Worm (Caenorhabditis elegans) whole organism, L1 larva: ENCODE measurements around the gene vglu-2.
A peak's percentile ranks its signal among the peaks of the same experiment; 100 is the strongest.

Experiments used
- C04F5.9 ChIP-seq: sonication (generic microtip); optimal IDR thresholded peaks from 2 replicates; lab custom pipeline; 2016; ENCODE audit warnings: missing genetic modification characterization, missing compliant biosample characterization
- Y116A8C.19 ChIP-seq: sonication (generic microtip); optimal IDR thresholded peaks from 2 replicates; lab custom pipeline; 2016; ENCODE audit warnings: missing compliant biosample characterization, missing genetic modification characterization, borderline replicate concordance
- aly-2 ChIP-seq: fragments of 150-350 bp; optimal IDR thresholded peaks from 2 replicates; lab custom pipeline; 2014; ENCODE audit warnings: missing biosample characterization, missing genetic modification characterization
- ama-1 ChIP-seq: fragments of 150-350 bp; optimal IDR thresholded peaks from 2 replicates; lab custom pipeline; 2014
- blmp-1 ChIP-seq: fragments of 150-350 bp; optimal IDR thresholded peaks from 2 replicates; lab custom pipeline; 2014; ENCODE audit warnings: missing biosample characterization, missing genetic modification characterization
- ceh-63 ChIP-seq: fragments of 200-800 bp; sonication (Bioruptor generic); optimal IDR thresholded peaks from 2 replicates; lab custom pipeline; 2018; ENCODE audit warnings: mild to moderate bottlenecking, missing genetic modification characterization, missing compliant biosample characterization
- ceh-8 ChIP-seq: fragments of 200-800 bp; sonication (Bioruptor generic); optimal IDR thresholded peaks from 2 replicates; lab custom pipeline; 2018; ENCODE audit warnings: mild to moderate bottlenecking, missing genetic modification characterization, moderate library complexity, missing compliant biosample characterization
- ceh-82 ChIP-seq, 3 experiments: fragments of 150-350 bp in 1 of 3; sonication (generic microtip) in 2 of 3; optimal IDR thresholded peaks; 2 replicates each; lab custom pipeline; 2014 to 2017; ENCODE audit warnings: missing biosample characterization in 3 of 3, missing genetic modification characterization in 3 of 3
- ceh-90 ChIP-seq: sonication (generic microtip); optimal IDR thresholded peaks from 2 replicates; lab custom pipeline; 2016; ENCODE audit warnings: missing genetic modification characterization, missing compliant biosample characterization
- ces-1 ChIP-seq: fragments of 150-350 bp; optimal IDR thresholded peaks from 2 replicates; lab custom pipeline; 2014; ENCODE audit warnings: missing biosample characterization, missing genetic modification reagents, missing genetic modification characterization
- dpl-1 ChIP-seq, 3 experiments: fragments of 150-350 bp in 2 of 3; sonication (generic microtip) in 1 of 3; optimal IDR thresholded peaks; 2 replicates each; lab custom pipeline; 2014 to 2017; ENCODE audit warnings: missing biosample characterization in 3 of 3, missing genetic modification characterization in 3 of 3, missing genetic modification reagents in 3 of 3
- dsc-1 ChIP-seq: sonication (generic microtip); optimal IDR thresholded peaks from 2 replicates; lab custom pipeline; 2016; ENCODE audit warnings: mild to moderate bottlenecking, missing genetic modification characterization, missing compliant biosample characterization
- efl-1 ChIP-seq, 4 experiments: fragments of 150-350 bp; optimal IDR thresholded peaks in 3 of 4; peaks in 1 of 4; 1 replicate in 1 of 4; 2 replicates in 3 of 4; lab custom pipeline; 2014; ENCODE audit warnings: missing biosample characterization in 2 of 4, missing genetic modification characterization in 2 of 4, missing genetic modification reagents in 2 of 4
- efl-3 ChIP-seq: fragments of 200-800 bp; sonication (Bioruptor generic); optimal IDR thresholded peaks from 2 replicates; lab custom pipeline; 2018; ENCODE audit warnings: mild to moderate bottlenecking, missing genetic modification characterization, missing compliant biosample characterization
- egl-13 ChIP-seq: sonication (generic microtip); optimal IDR thresholded peaks from 2 replicates; lab custom pipeline; 2016; ENCODE audit warnings: missing genotype, missing genetic modification reagents, missing genetic modification characterization, missing compliant biosample characterization
- elt-2 ChIP-seq: sonication (generic microtip); optimal IDR thresholded peaks from 2 replicates; lab custom pipeline; 2016; ENCODE audit warnings: missing genetic modification characterization, mild to moderate bottlenecking, inconsistent platforms, missing compliant biosample characterization, missing genetic modification reagents
- ets-5 ChIP-seq: fragments of 200-800 bp; sonication (Bioruptor generic); IDR thresholded peaks from 2 replicates; pipeline ENCODE4 v1.3.6; 2022; ENCODE audit warnings: missing genetic modification characterization, missing compliant biosample characterization
- fkh-4 ChIP-seq: sonication (generic microtip); optimal IDR thresholded peaks from 2 replicates; lab custom pipeline; 2016; ENCODE audit warnings: missing compliant biosample characterization, missing genetic modification characterization, borderline replicate concordance
- fkh-8 ChIP-seq: sonication (generic microtip); optimal IDR thresholded peaks from 2 replicates; lab custom pipeline; 2016; ENCODE audit warnings: mild to moderate bottlenecking, missing genetic modification characterization, missing compliant biosample characterization
- fos-1 ChIP-seq: fragments of 150-350 bp; optimal IDR thresholded peaks from 2 replicates; lab custom pipeline; 2014; ENCODE audit warnings: missing biosample characterization, missing genetic modification characterization
- grh-1 ChIP-seq: fragments of 200-800 bp; sonication (Bioruptor generic); IDR thresholded peaks from 2 replicates; pipeline ENCODE4 v1.3.6; 2022; ENCODE audit warnings: missing genetic modification reagents, missing genetic modification characterization, missing compliant biosample characterization
- hlh-17 ChIP-seq: fragments of 200-800 bp; sonication (Bioruptor generic); optimal IDR thresholded peaks from 2 replicates; lab custom pipeline; 2018; ENCODE audit warnings: missing genetic modification characterization, mild to moderate bottlenecking, missing compliant biosample characterization, moderate library complexity, borderline replicate concordance
- hlh-4 ChIP-seq: sonication (generic microtip); optimal IDR thresholded peaks from 2 replicates; lab custom pipeline; 2016; ENCODE audit warnings: mild to moderate bottlenecking, missing genetic modification characterization, missing compliant biosample characterization
- lin-14 ChIP-seq: fragments of 200-800 bp; sonication (Bioruptor generic); optimal IDR thresholded peaks from 2 replicates; lab custom pipeline; 2018; ENCODE audit warnings: mild to moderate bottlenecking, missing genetic modification characterization, moderate library complexity, missing compliant biosample characterization
- lin-35 ChIP-seq, 2 experiments: fragments of 150-350 bp; optimal IDR thresholded peaks; 2 replicates each; lab custom pipeline; 2014; ENCODE audit warnings: missing biosample characterization in 2 of 2, missing genetic modification characterization in 2 of 2, missing genetic modification reagents in 2 of 2
- lin-39 ChIP-seq: fragments of 150-350 bp; optimal IDR thresholded peaks from 2 replicates; lab custom pipeline; 2014; ENCODE audit warnings: missing biosample characterization, missing genetic modification reagents, missing genetic modification characterization
- lsy-2 ChIP-seq, 2 experiments: fragments of 150-350 bp; optimal IDR thresholded peaks; 2 replicates each; lab custom pipeline; 2014; ENCODE audit warnings: missing biosample characterization in 2 of 2, missing genetic modification characterization in 2 of 2
- mef-2 ChIP-seq: fragments of 150-350 bp; optimal IDR thresholded peaks from 2 replicates; lab custom pipeline; 2014; ENCODE audit warnings: missing biosample characterization, missing genetic modification characterization
- nhr-12 ChIP-seq: sonication (generic microtip); optimal IDR thresholded peaks from 2 replicates; lab custom pipeline; 2017; ENCODE audit warnings: missing biosample characterization, missing genetic modification characterization
- nhr-20 ChIP-seq: sonication (generic microtip); optimal IDR thresholded peaks from 2 replicates; lab custom pipeline; 2016; ENCODE audit warnings: mild to moderate bottlenecking, missing genetic modification characterization, missing compliant biosample characterization
- nhr-237 ChIP-seq: fragments of 150-350 bp; optimal IDR thresholded peaks from 2 replicates; lab custom pipeline; 2014; ENCODE audit warnings: missing biosample characterization, missing genetic modification characterization
- nhr-47 ChIP-seq: sonication (generic microtip); optimal IDR thresholded peaks from 2 replicates; lab custom pipeline; 2016; ENCODE audit warnings: mild to moderate bottlenecking, missing genetic modification characterization, moderate library complexity, missing compliant biosample characterization
- nhr-76 ChIP-seq: sonication (generic microtip); optimal IDR thresholded peaks from 2 replicates; lab custom pipeline; 2017; ENCODE audit warnings: missing biosample characterization, missing genetic modification characterization
- nhr-77 ChIP-seq: fragments of 150-350 bp; optimal IDR thresholded peaks from 2 replicates; lab custom pipeline; 2014; ENCODE audit warnings: missing biosample characterization, missing genetic modification characterization
- nhr-85 ChIP-seq: sonication (generic microtip); peaks from one replicate; lab custom pipeline; 2016; ENCODE audit warnings: missing genetic modification characterization, inconsistent platforms, missing compliant biosample characterization
- pax-3 ChIP-seq: fragments of 200-800 bp; sonication (Bioruptor generic); optimal IDR thresholded peaks from 2 replicates; lab custom pipeline; 2018; ENCODE audit warnings: mild to moderate bottlenecking, missing genetic modification characterization, moderate library complexity, missing compliant biosample characterization
- rnt-1 ChIP-seq: sonication (generic microtip); optimal IDR thresholded peaks from 2 replicates; lab custom pipeline; 2016; ENCODE audit warnings: mild to moderate bottlenecking, missing genetic modification characterization, moderate library complexity, missing compliant biosample characterization
- skn-1 ChIP-seq: fragments of 150-350 bp; optimal IDR thresholded peaks from 2 replicates; lab custom pipeline; 2014; ENCODE audit warnings: missing biosample characterization, missing genetic modification characterization
- snpc-4 ChIP-seq: fragments of 150-350 bp; optimal IDR thresholded peaks from 2 replicates; lab custom pipeline; 2014; ENCODE audit warnings: missing biosample characterization, missing genetic modification characterization
- sptf-1 ChIP-seq: fragments of 150-350 bp; optimal IDR thresholded peaks from 2 replicates; lab custom pipeline; 2014; ENCODE audit warnings: missing biosample characterization, missing genetic modification characterization
- tbx-2 ChIP-seq: sonication (generic microtip); optimal IDR thresholded peaks from 2 replicates; lab custom pipeline; 2016; ENCODE audit warnings: missing genetic modification characterization, missing compliant biosample characterization
- unc-130 ChIP-seq: fragments of 150-350 bp; optimal IDR thresholded peaks from 2 replicates; lab custom pipeline; 2017; ENCODE audit warnings: missing biosample characterization, missing genetic modification characterization, inconsistent platforms
- unc-62 ChIP-seq: fragments of 150-350 bp; optimal IDR thresholded peaks from 2 replicates; lab custom pipeline; 2014; ENCODE audit warnings: missing biosample characterization, missing genetic modification reagents, missing genetic modification characterization
- vab-15 ChIP-seq: sonication (generic microtip); optimal IDR thresholded peaks from 2 replicates; lab custom pipeline; 2017; ENCODE audit warnings: missing genotype, mild to moderate bottlenecking, missing genetic modification characterization, missing compliant biosample characterization
- zag-1 ChIP-seq: fragments of 150-350 bp; optimal IDR thresholded peaks from 2 replicates; lab custom pipeline; 2014; ENCODE audit warnings: missing biosample characterization, missing genetic modification characterization
- zip-4 ChIP-seq: fragments of 200-800 bp; sonication (Bioruptor generic); optimal IDR thresholded peaks from 2 replicates; lab custom pipeline; 2018; ENCODE audit warnings: mild to moderate bottlenecking, missing genetic modification characterization, moderate library complexity, missing compliant biosample characterization
- ztf-11 ChIP-seq, 2 experiments: sonication (generic microtip); optimal IDR thresholded peaks; 2 replicates each; lab custom pipeline; 2016 to 2017; ENCODE audit warnings: missing genetic modification characterization in 2 of 2, missing biosample characterization in 1 of 2, missing compliant biosample characterization in 1 of 2

The vglu-2 gene

ce11 chrIII:10294837-10295236 lies at the start of gene vglu-2:
Gene vglu-2 (plus strand): TSS chrIII:10295137.
- TF ChIP-seq dpl-1 (GFP tag; optimal IDR thresholded peaks at IDR 0.05; lab: Kevin White, UChicago) (no peak), nhr-76 (tag; lab: Kevin White, UChicago) (no peak), efl-3 (GFP tag; lab: Kevin White, UChicago) (no peak), unc-62 (GFP tag; lab: Kevin White, UChicago) (no peak), lin-14 (no peak), ceh-90 (tag; lab: Kevin White, UChicago) (no peak), Y116A8C.19 (tag; lab: Kevin White, UChicago) (no peak), elt-2 (tag; lab: Kevin White, UChicago) (no peak), fkh-4 (no peak), hlh-4 (tag; lab: Kevin White, UChicago) (no peak)
- TF ChIP-seq, all 84 proteins: peak for 0

DNA sequence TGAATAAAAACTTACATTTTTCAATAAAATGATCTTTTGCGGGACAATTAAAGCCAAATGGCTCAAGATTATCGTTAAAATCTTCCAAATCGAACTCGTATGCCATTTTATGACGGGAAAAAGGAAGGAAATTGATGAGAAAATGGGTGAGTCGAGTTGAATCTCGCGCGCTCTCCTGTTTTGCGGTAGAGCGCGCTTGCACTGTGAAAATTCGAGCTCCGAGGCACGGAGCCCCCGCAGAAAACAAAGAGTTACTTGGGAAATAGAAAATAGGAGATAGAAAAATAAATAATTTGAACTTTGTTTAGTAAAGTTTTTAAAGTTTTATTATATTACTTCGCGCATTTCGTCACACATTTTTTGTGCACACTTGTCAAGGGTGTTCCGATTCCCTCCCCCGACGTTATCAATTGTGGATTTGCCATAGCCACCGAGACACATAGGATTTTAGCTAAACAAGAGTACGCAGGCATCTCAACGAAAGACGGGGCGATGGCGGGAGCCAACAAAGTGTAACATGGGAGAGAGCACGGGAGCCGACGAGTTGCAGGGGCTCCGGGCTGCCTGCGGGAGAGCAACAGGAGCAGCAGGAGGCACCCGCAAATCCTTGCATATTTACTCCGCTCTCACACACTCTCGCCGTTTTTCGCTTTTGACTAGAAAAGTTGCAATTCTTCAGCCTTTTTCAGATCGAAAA lies 46.3 kb upstream of the vglu-2 start, which contains the start of the genes div-1 and cor-1:
TSS of gene div-1 (minus strand) at position 119 of the 697 bp plus-strand sequence.
TSS of gene cor-1 (plus strand) at position 671 of the 697 bp plus-strand sequence.
- TF ChIP-seq rnt-1 (tag; lab: Kevin White, UChicago) (peak; percentile 48), lin-39 (tag; lab: Kevin White, UChicago) (no peak), aly-2 (tag; lab: Kevin White, UChicago) (no peak), nhr-77 (tag; lab: Kevin White, UChicago) (peak; percentile 12), hlh-4 (tag; lab: Kevin White, UChicago) (no peak), blmp-1 (tag; lab: Kevin White, UChicago) (no peak), lin-14 (peak; percentile 66), zag-1 (tag; lab: Kevin White, UChicago) (no peak), snpc-4 (tag; lab: Kevin White, UChicago) (peak; percentile 22), ceh-90 (tag; lab: Kevin White, UChicago) (no peak), nhr-12 (tag; lab: Kevin White, UChicago) (no peak), ceh-82 (tag; optimal IDR thresholded peaks at IDR 0.05; lab: Kevin White, UChicago) (peak in 2 of 3 experiments; percentile 25 to 46), unc-130 (no peak), unc-62 (GFP tag; lab: Kevin White, UChicago) (no peak), pax-3 (tag; lab: Kevin White, UChicago) (no peak), zip-4 (no peak), ztf-11 (tag; optimal IDR thresholded peaks at IDR 0.05; lab: Kevin White, UChicago) (no peak), ceh-8 (GFP tag; lab: Kevin White, UChicago) (no peak), ces-1 (GFP tag; lab: Kevin White, UChicago) (no peak), lin-35 (GFP tag; optimal IDR thresholded peaks at IDR 0.05; lab: Kevin White, UChicago) (peak; percentile 86 to 93), egl-13 (tag; lab: Kevin White, UChicago) (no peak), Y116A8C.19 (tag; lab: Kevin White, UChicago) (no peak), hlh-17 (no peak), fos-1 (no peak), tbx-2 (tag; lab: Kevin White, UChicago) (peak; percentile 54), vab-15 (tag; lab: Kevin White, UChicago) (no peak), nhr-85 (tag; lab: Kevin White, UChicago) (no peak), C04F5.9 (tag; lab: Kevin White, UChicago) (no peak), fkh-4 (no peak), nhr-20 (peak; percentile 5), sptf-1 (no peak), nhr-47 (peak; percentile 57), ama-1 (lab: Kevin White, UChicago) (no peak), dsc-1 (tag; lab: Kevin White, UChicago) (peak; percentile 40), ets-5 (GFP tag; lab: Robert Waterston, UW) (no peak), dpl-1 (GFP tag; optimal IDR thresholded peaks at IDR 0.05; lab: Kevin White, UChicago) (peak; percentile 73 to 89 (median 87)), grh-1 (GFP tag; lab: Robert Waterston, UW) (no peak), efl-1 (optimal IDR thresholded peaks at IDR 0.05; lab: Kevin White, UChicago) (peak; percentile 76 to 90), efl-1 (GFP tag; optimal IDR thresholded peaks at IDR 0.05 in 1 of 2; lab: Kevin White, UChicago) (peak; percentile 87 to 99), mef-2 (tag; lab: Kevin White, UChicago) (no peak), nhr-237 (tag; lab: Kevin White, UChicago) (no peak), ceh-63 (GFP tag; lab: Kevin White, UChicago) (no peak), skn-1 (tag; lab: Kevin White, UChicago) (peak; percentile 32), lsy-2 (tag; optimal IDR thresholded peaks at IDR 0.05; lab: Kevin White, UChicago) (peak; percentile 20 to 75), fkh-8 (tag; lab: Kevin White, UChicago) (peak; percentile 40), nhr-76 (tag; lab: Kevin White, UChicago) (no peak)
